Worm (Caenorhabditis elegans): ENCODE data around the gene sre-36.

DNA sequence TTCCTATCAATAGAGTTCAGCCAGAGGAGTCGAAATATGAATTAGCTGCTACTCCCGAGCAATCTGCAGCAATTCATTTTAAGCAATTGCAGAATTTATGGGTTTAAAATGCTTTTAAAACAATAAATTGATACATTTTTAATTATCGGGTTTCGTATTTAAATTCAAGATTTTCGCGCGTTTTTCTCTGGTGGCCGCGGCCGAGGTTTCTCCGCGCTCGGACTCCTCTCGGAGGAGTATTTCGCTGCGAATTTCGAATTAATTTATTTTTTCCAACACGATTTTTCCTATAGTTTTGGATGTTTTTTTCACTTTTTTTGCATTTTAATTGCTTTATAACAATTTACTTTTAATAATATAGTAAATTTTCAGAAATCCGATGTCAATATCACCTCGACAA, 2.0 kb downstream of the sre-36 start, which contains the start of gene F13A7.14:
- TF ChIP-seq ama-1 (optimal IDR thresholded peaks at IDR 0.05) = no peak
- TF ChIP-seq scrt-1 (GFP tag; IDR thresholded peaks at IDR 0.05) = no peak
- no peak for TF ChIP-seq tbx-11 (GFP tag; IDR thresholded peaks at IDR 0.05)
- TF ChIP-seq ceh-36 (tag; optimal IDR thresholded peaks at IDR 0.05) = no peak

Measured in whole organism, early embryonic.